Worm (Caenorhabditis elegans): Measurements from ENCODE around the gene W06D11.1.
A peak's percentile ranks its signal among the peaks of the same experiment; 100 is the strongest.

W06D11.1 gene

ce11 chrX:12326424-12326823, 32.1 kb downstream of the W06D11.1 start, which contains the start of gene srd-41:
srd-41 (plus strand) TSS chrX:12326724.
- no peak for TF ChIP-seq ama-1 (optimal IDR thresholded peaks at IDR 0.05)
- no peak for TF ChIP-seq sea-2 (GFP tag; optimal IDR thresholded peaks at IDR 0.05)
- no peak for TF ChIP-seq ztf-4 (tag; optimal IDR thresholded peaks at IDR 0.05)
- TF ChIP-seq nhr-28 (tag; optimal IDR thresholded peaks at IDR 0.05) = no peak
- TF ChIP-seq nhr-25 (tag; optimal IDR thresholded peaks at IDR 0.05) = no peak
- no peak for TF ChIP-seq mdl-1 (tag; optimal IDR thresholded peaks at IDR 0.05)
- no peak for TF ChIP-seq lsy-12 (tag; optimal IDR thresholded peaks at IDR 0.05)
- no peak for TF ChIP-seq R02D3.7 (tag; optimal IDR thresholded peaks at IDR 0.05)
- TF ChIP-seq daf-12 (tag; optimal IDR thresholded peaks at IDR 0.05) = no peak
- no peak for TF ChIP-seq lin-39 (tag; optimal IDR thresholded peaks at IDR 0.05)
- TF ChIP-seq unc-62 (GFP tag; optimal IDR thresholded peaks at IDR 0.05) = no peak
- no peak for TF ChIP-seq elt-1 (tag; optimal IDR thresholded peaks at IDR 0.05)
- no peak for TF ChIP-seq mml-1 (tag; optimal IDR thresholded peaks at IDR 0.05)
- no peak for TF ChIP-seq egl-5 (tag; optimal IDR thresholded peaks at IDR 0.05)
- TF ChIP-seq nhr-237 (tag; optimal IDR thresholded peaks at IDR 0.05) = no peak
- no peak for TF ChIP-seq eor-1 (tag; optimal IDR thresholded peaks at IDR 0.05)

- TF ChIP-seq nhr-67 (tag; optimal IDR thresholded peaks at IDR 0.05) (no peak), mml-1 (tag; optimal IDR thresholded peaks at IDR 0.05) (no peak), R02D3.7 (tag; optimal IDR thresholded peaks at IDR 0.05) (no peak)
Observed at ce11 chrX:12328676-12329075, 34.3 kb downstream of the W06D11.1 start, which contains the start of gene srd-45. srd-45 (plus strand) TSS chrX:12328976.

ce11 chrX:12331795-12332194, 37.4 kb downstream of the W06D11.1 start, which contains the start of gene srd-46:
srd-46 (plus strand) TSS chrX:12332095.
- TF ChIP-seq aly-2 (tag; optimal IDR thresholded peaks at IDR 0.05) = no peak
- TF ChIP-seq nhr-23 (tag; optimal IDR thresholded peaks at IDR 0.05) = no peak
- no peak for TF ChIP-seq zag-1 (tag; optimal IDR thresholded peaks at IDR 0.05)
- TF ChIP-seq ceh-82 (tag; optimal IDR thresholded peaks at IDR 0.05) = no peak
- no peak for TF ChIP-seq tbx-2 (tag; optimal IDR thresholded peaks at IDR 0.05)
- no peak for TF ChIP-seq lsy-12 (tag; optimal IDR thresholded peaks at IDR 0.05)
- no peak for TF ChIP-seq ZK546.5 (tag; optimal IDR thresholded peaks at IDR 0.05)

ce11 chrX:12333479-12333878, 39.1 kb downstream of the W06D11.1 start, which contains the start of gene srd-47:
srd-47 (plus strand) TSS chrX:12333642.
- TF ChIP-seq fos-1 (tag; optimal IDR thresholded peaks at IDR 0.05) (no peak), nhr-77 (tag; optimal IDR thresholded peaks at IDR 0.05) (no peak), fkh-2 (tag; optimal IDR thresholded peaks at IDR 0.05) (no peak)

ce11 chrX:12335808-12336207, 41.4 kb downstream of the W06D11.1 start, which contains the start of gene srd-48:
srd-48 (plus strand) TSS chrX:12336108.
- TF ChIP-seq nhr-77 (tag; optimal IDR thresholded peaks at IDR 0.05) (no peak), elt-1 (tag; optimal IDR thresholded peaks at IDR 0.05) (no peak), ceh-16 (tag; optimal IDR thresholded peaks at IDR 0.05) (no peak), skn-1 (tag; optimal IDR thresholded peaks at IDR 0.05) (no peak), aly-2 (tag; optimal IDR thresholded peaks at IDR 0.05) (no peak), sea-2 (GFP tag; optimal IDR thresholded peaks at IDR 0.05) (no peak), ceh-82 (tag; optimal IDR thresholded peaks at IDR 0.05) (no peak), nhr-28 (tag; optimal IDR thresholded peaks at IDR 0.05) (no peak), lsy-12 (tag; optimal IDR thresholded peaks at IDR 0.05) (no peak), ZK546.5 (tag; optimal IDR thresholded peaks at IDR 0.05) (no peak), daf-12 (tag; optimal IDR thresholded peaks at IDR 0.05) (no peak), nhr-67 (tag; optimal IDR thresholded peaks at IDR 0.05) (no peak), pqm-1 (tag; optimal IDR thresholded peaks at IDR 0.05) (no peak), nhr-12 (tag; optimal IDR thresholded peaks at IDR 0.05) (no peak), ceh-9 (tag; optimal IDR thresholded peaks at IDR 0.05) (no peak), fkh-2 (tag; optimal IDR thresholded peaks at IDR 0.05) (no peak)

- TF ChIP-seq nhr-28 (tag; optimal IDR thresholded peaks at IDR 0.05) (no peak), nhr-43 (tag; optimal IDR thresholded peaks at IDR 0.05; ENCODE audit: poor library complexity, severe bottlenecking) (peak; percentile 10)
Observed at ce11 chrX:12337846-12338490, 43.6 kb downstream of the W06D11.1 start, which contains the start of gene srd-44. srd-44 (plus strand) TSS chrX:12338440.
